Fruit fly (Drosophila melanogaster): Measurements from ENCODE around the gene Hipk.

The Hipk gene

DNA sequence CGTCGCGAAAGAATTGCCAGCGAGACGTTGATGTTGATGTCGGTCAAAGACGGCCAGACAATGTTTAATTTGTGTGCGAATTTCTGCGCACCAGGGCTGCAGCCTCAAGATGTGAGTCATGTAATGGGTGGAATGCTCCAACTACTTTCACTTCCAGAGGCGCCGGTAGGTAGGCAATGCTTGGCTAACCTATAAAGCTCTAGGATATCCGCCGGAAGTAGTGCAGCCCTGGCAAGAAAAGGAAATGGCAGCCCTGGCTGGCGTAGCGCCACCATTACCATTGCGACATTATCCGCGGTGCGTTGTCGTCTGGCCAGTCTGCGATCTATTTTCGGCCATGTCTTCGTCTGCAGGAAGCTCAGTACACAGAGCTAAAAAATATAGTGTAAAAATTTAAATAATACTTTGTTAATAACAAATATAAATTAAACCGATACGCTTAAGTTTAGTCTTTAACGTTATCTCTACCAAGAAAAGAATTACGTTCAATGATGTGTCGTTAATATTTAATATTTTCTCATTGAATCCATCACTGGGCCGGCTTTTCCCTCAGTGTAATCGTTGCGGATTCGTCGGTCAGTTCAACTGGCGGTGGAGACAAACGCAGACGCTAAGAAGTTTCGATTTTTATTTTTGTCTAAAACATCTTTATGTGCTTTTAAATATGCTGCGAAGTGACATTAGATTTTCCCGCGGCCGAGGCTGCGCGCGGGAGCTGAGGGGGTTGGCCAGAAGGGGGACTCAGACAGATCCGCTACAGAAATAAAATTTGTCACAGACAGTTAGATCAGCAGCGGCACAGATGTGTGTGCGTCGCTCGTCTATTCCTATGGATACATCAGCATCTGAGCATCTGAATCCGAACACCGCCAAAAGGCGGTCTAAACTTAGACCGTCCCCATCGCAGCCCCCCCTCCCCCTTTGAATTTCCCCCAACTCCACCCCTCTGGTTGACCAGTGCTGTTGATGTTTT is 69.1 kb downstream of the Hipk start (continued):
- no peak for TF ChIP-seq emc (GFP tag; optimal IDR thresholded peaks at IDR 0.05)
- no peak for TF ChIP-seq CG9876 (GFP tag; optimal IDR thresholded peaks at IDR 0.05)
- no peak for TF ChIP-seq CTCF (GFP tag; optimal IDR thresholded peaks at IDR 0.05)
- TF ChIP-seq al (GFP tag; IDR thresholded peaks at IDR 0.05) = peak; percentile 69
- TF ChIP-seq Stat92E (GFP tag; optimal IDR thresholded peaks at IDR 0.05) = no peak
- peak; percentile 47 for TF ChIP-seq Dad (GFP tag; optimal IDR thresholded peaks at IDR 0.05)
- TF ChIP-seq pita (GFP tag; optimal IDR thresholded peaks at IDR 0.05) = no peak
- TF ChIP-seq prd (optimal IDR thresholded peaks at IDR 0.05) = no peak
- peak; percentile 75 for TF ChIP-seq prd (GFP tag; IDR thresholded peaks at IDR 0.05)
- TF ChIP-seq sd (tag; optimal IDR thresholded peaks at IDR 0.05) = peak; percentile 41
- TF ChIP-seq sug (tag; optimal IDR thresholded peaks at IDR 0.05) = peak; percentile 72
- peak; percentile 79 for TF ChIP-seq CG32772 (GFP tag; IDR thresholded peaks at IDR 0.05)
- peak in 1 of 2 experiments; percentile 24 for TF ChIP-seq crp (GFP tag; optimal IDR thresholded peaks at IDR 0.05)
- no peak for TF ChIP-seq corto (GFP tag; optimal IDR thresholded peaks at IDR 0.05)
- no peak for TF ChIP-seq vnd (GFP tag; IDR thresholded peaks at IDR 0.05; ENCODE audit: partially characterized antibody)
- TF ChIP-seq mld (GFP tag; IDR thresholded peaks at IDR 0.05; ENCODE audit: partially characterized antibody) = no peak
- peak; percentile 68 for TF ChIP-seq Ada2b (GFP tag; IDR thresholded peaks at IDR 0.05)
- peak; percentile 68 for TF ChIP-seq CG6765 (GFP tag; optimal IDR thresholded peaks at IDR 0.05)
- TF ChIP-seq kah (GFP tag; optimal IDR thresholded peaks at IDR 0.05) = peak; percentile 73
- TF ChIP-seq en (GFP tag; optimal IDR thresholded peaks at IDR 0.05) = peak; percentile 55
- peak; percentile 62 for TF ChIP-seq CG3407 (GFP tag; optimal IDR thresholded peaks at IDR 0.05)
- TF ChIP-seq PHDP (tag; optimal IDR thresholded peaks at IDR 0.05) = peak; percentile 57
- TF ChIP-seq pfk (GFP tag; optimal IDR thresholded peaks at IDR 0.05) = peak; percentile 24
- peak; percentile 81 for TF ChIP-seq CG3847 (GFP tag; IDR thresholded peaks at IDR 0.05)
- peak; percentile 8 for TF ChIP-seq repo (GFP tag; optimal IDR thresholded peaks at IDR 0.05)
- TF ChIP-seq CG15696 (tag; optimal IDR thresholded peaks at IDR 0.05) = peak; percentile 32
- peak; percentile 48; the same call in 1 of the 2 replicates for TF ChIP-seq Taf1 (GFP tag; IDR thresholded peaks at IDR 0.05)
- no peak for TF ChIP-seq chinmo (GFP tag; IDR thresholded peaks at IDR 0.05; ENCODE audit: partially characterized antibody)
- peak; percentile 38 for TF ChIP-seq CG15479 (GFP tag; optimal IDR thresholded peaks at IDR 0.05)
- TF ChIP-seq Oaz (GFP tag; IDR thresholded peaks at IDR 0.05) = peak; percentile 58; the same call in 1 of the 2 replicates
- TF ChIP-seq CoRest (tag; optimal IDR thresholded peaks at IDR 0.05) = peak; percentile 74
- TF ChIP-seq bab2 (GFP tag; optimal IDR thresholded peaks at IDR 0.05) = peak; percentile 44
- TF ChIP-seq ERR (GFP tag; optimal IDR thresholded peaks at IDR 0.05) = peak; percentile 11
- TF ChIP-seq Dref (GFP tag; IDR thresholded peaks at IDR 0.05) = 0 out of 2 replicates have a peak, but pooled peaks have one; percentile 34
- peak; percentile 66; the same call in 1 of the 2 replicates for TF ChIP-seq cas (GFP tag; IDR thresholded peaks at IDR 0.05)
- TF ChIP-seq ewg (GFP tag; optimal IDR thresholded peaks at IDR 0.05) = peak; percentile 61
- peak; percentile 74 for TF ChIP-seq sob (GFP tag; IDR thresholded peaks at IDR 0.05)
- TF ChIP-seq Scr (GFP tag; IDR thresholded peaks at IDR 0.05; ENCODE audit: partially characterized antibody) = no peak
- peak; percentile 79 for TF ChIP-seq B-H2 (GFP tag; optimal IDR thresholded peaks at IDR 0.05)
- no peak for TF ChIP-seq Ravus (GFP tag; IDR thresholded peaks at IDR 0.05)
- TF ChIP-seq Dip3 (GFP tag; optimal IDR thresholded peaks at IDR 0.05) = peak; percentile 73
- peak; percentile 72 for TF ChIP-seq CG10209 (GFP tag; optimal IDR thresholded peaks at IDR 0.05)
- TF ChIP-seq pb (GFP tag; optimal IDR thresholded peaks at IDR 0.05) = peak; percentile 70
- peak; percentile 51 for TF ChIP-seq CG6272 (GFP tag; IDR thresholded peaks at IDR 0.05)
- TF ChIP-seq tll (GFP tag; optimal IDR thresholded peaks at IDR 0.05) = no peak
- TF ChIP-seq dati (GFP tag; IDR thresholded peaks at IDR 0.05) = no peak
- peak; percentile 78 for TF ChIP-seq Hmr (GFP tag; optimal IDR thresholded peaks at IDR 0.05)
- TF ChIP-seq cg (GFP tag; optimal IDR thresholded peaks at IDR 0.05) = no peak

Measured in whole organism, embryonic.